Worm (Caenorhabditis elegans): ENCODE data around the gene T19D12.6.

DNA sequence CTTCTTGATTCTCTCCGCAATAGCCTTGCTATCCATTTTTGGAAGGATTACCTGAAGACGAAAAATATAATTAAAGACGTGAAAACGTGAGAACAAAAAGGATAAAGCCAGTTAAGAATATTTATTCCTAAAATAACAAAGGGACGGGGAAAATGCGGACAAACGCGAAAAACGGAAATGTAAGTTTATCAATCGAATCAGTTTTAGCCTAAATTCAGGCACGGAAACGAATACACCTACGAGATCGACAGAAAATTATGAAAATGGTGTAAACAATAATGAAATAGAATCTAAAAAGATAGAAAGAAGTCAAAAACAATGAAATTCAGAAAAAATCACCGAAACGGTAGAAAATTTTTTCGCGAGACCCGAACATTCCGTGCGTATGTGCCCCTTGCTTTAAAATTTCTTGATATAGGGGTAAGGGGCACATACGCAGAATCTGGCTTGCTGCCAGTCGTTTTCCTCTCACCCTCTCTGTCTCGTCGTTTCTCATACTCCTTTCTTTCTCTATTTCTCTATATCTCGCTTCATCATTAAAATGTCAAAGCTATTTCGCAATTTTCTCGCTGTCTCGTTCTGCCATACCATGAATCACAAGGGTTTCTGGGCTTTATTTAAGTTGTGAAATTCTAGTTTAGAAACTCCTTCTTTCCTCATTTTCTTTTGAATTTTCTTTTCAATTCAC, 54.2 kb downstream of the T19D12.6 start, which contains the start of gene icd-1:
- no peak for TF ChIP-seq fkh-6 (tag; optimal IDR thresholded peaks at IDR 0.05)
- TF ChIP-seq che-1 (tag; optimal IDR thresholded peaks at IDR 0.05) = no peak
- TF ChIP-seq nhr-11 (tag; optimal IDR thresholded peaks at IDR 0.05) = peak; percentile 66
- no peak for TF ChIP-seq ceh-9 (tag; optimal IDR thresholded peaks at IDR 0.05)
- TF ChIP-seq ceh-22 (tag; optimal IDR thresholded peaks at IDR 0.05) = no peak
- TF ChIP-seq rnt-1 (tag; optimal IDR thresholded peaks at IDR 0.05) = peak; percentile 72
- TF ChIP-seq ama-1 (optimal IDR thresholded peaks at IDR 0.05) = no peak
- no peak for TF ChIP-seq ceh-2 (tag; optimal IDR thresholded peaks at IDR 0.05)
- no peak for TF ChIP-seq eyg-1 (tag; optimal IDR thresholded peaks at IDR 0.05)
- peak; percentile 39 for TF ChIP-seq unc-86 (tag; optimal IDR thresholded peaks at IDR 0.05)
- no peak for TF ChIP-seq ceh-19 (GFP tag; optimal IDR thresholded peaks at IDR 0.05)
- peak; percentile 84 for TF ChIP-seq dve-1 (tag; optimal IDR thresholded peaks at IDR 0.05)
- TF ChIP-seq pha-4 (tag; optimal IDR thresholded peaks at IDR 0.05) = no peak
